Worm (Caenorhabditis elegans) whole organism, mixed stage, embryonic: Measurements from ENCODE around the gene skr-10.

Source experiments
- lsy-2 ChIP-seq: fragments of 150-350 bp; optimal IDR thresholded peaks from 2 replicates; lab custom pipeline; 2014; ENCODE audit warnings: missing biosample characterization, missing genetic modification characterization
- nhr-12 ChIP-seq: fragments of 150-350 bp; optimal IDR thresholded peaks from 2 replicates; lab custom pipeline; 2014; ENCODE audit warnings: missing biosample characterization, missing genetic modification characterization

ce11 chrIV:15940811-15941210 lies 5.8 kb upstream of the skr-10 start:
- TF ChIP-seq lsy-2 (tag; lab: Kevin White, UChicago) (no peak), nhr-12 (no peak)
